Worm (Caenorhabditis elegans) whole organism, early embryonic: ENCODE results near the gene F21C10.4.

Experiments
- F13C5.2 ChIP-seq: sonication (generic microtip); optimal IDR thresholded peaks from 2 replicates; lab custom pipeline; 2017; ENCODE audit warnings: mild to moderate bottlenecking, missing genetic modification characterization, inconsistent platforms, missing compliant biosample characterization
- ama-1 ChIP-seq: fragments of 150-350 bp; optimal IDR thresholded peaks from 2 replicates; lab custom pipeline; 2014
- ets-7 ChIP-seq: sonication (generic microtip); optimal IDR thresholded peaks from 2 replicates; lab custom pipeline; 2016; ENCODE audit warnings: missing genotype, missing genetic modification characterization, missing compliant biosample characterization
- hmbx-1 ChIP-seq: sonication (generic microtip); optimal IDR thresholded peaks from 2 replicates; lab custom pipeline; 2016; ENCODE audit warnings: mild to moderate bottlenecking, missing genetic modification characterization, missing compliant biosample characterization
- hnd-1 ChIP-seq: sonication (generic microtip); optimal IDR thresholded peaks from 2 replicates; lab custom pipeline; 2016; ENCODE audit warnings: missing genetic modification characterization, missing compliant biosample characterization
- scrt-1 ChIP-seq: fragments of 200-800 bp; sonication (Bioruptor generic); IDR thresholded peaks from 2 replicates; pipeline ENCODE4 v1.3.6; 2022; ENCODE audit warnings: missing genetic modification characterization, missing compliant biosample characterization
- sea-1 ChIP-seq: fragments of 200-800 bp; sonication (Bioruptor generic); conservative IDR thresholded peaks from 2 replicates; pipeline ENCODE4 v1.3.6; 2022; ENCODE audit warnings: missing genetic modification characterization, missing compliant biosample characterization

DNA sequence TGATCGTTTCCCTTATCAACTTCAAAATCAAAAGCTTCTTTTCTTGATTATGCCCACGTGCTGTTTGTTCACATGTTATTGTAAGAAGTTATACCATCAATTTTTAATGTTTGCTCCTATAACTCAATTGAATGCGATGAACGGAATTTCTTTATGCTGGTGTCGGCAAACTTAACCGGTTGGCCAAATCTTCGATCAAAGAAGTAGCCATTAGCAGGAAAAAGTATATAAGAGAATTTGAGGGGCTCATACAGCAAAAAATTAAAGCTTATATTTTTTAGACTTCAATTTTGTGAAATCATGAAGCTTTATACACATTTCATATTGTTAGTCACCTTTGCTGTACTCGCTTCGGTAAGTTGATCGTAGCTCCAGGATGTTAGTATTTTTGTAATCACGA lies 47.4 kb downstream of the F21C10.4 start, which contains the start of gene pqn-16:
- TF ChIP-seq ets-7 (tag; lab: Kevin White, UChicago) (no peak), ama-1 (lab: Kevin White, UChicago) (no peak), F13C5.2 (tag; lab: Kevin White, UChicago) (no peak), hnd-1 (tag; lab: Kevin White, UChicago) (no peak), scrt-1 (no peak), sea-1 (GFP tag; lab: Robert Waterston, UW) (no peak), hmbx-1 (no peak)
